Worm (Caenorhabditis elegans) whole organism, young adult: ENCODE measurements around the gene R08F11.4.

Source experiments
- T26A5.8 ChIP-seq: sonication (generic microtip); optimal IDR thresholded peaks from 2 replicates; lab custom pipeline; 2016; ENCODE audit warnings: missing genetic modification characterization, missing compliant biosample characterization
- Y53G8AR.9 ChIP-seq: fragments of 200-800 bp; sonication (Bioruptor generic); conservative IDR thresholded peaks from 2 replicates; pipeline ENCODE4 v1.3.6; 2022; ENCODE audit warnings: missing genetic modification reagents, missing genetic modification characterization, missing compliant biosample characterization
- cebp-2 ChIP-seq: fragments of 200-800 bp; sonication (Bioruptor generic); IDR thresholded peaks from 2 replicates; pipeline ENCODE4 v1.3.6; 2022; ENCODE audit warnings: missing genetic modification characterization, missing compliant biosample characterization
- madf-6 ChIP-seq: fragments of 200-800 bp; sonication (Bioruptor generic); IDR thresholded peaks from 2 replicates; pipeline ENCODE4 v1.3.6; 2022; ENCODE audit warnings: missing genetic modification reagents, missing genetic modification characterization, missing compliant biosample characterization
- nfya-1 ChIP-seq: sonication (generic microtip); optimal IDR thresholded peaks from 2 replicates; lab custom pipeline; 2017; ENCODE audit warnings: antibody characterized with exemption, missing compliant biosample characterization, missing genetic modification characterization, borderline replicate concordance; ENCODE audit not compliant: insufficient read depth
- nhr-90 ChIP-seq: sonication (generic microtip); optimal IDR thresholded peaks from 2 replicates; lab custom pipeline; 2016; ENCODE audit warnings: missing genotype, mild to moderate bottlenecking, missing genetic modification characterization, missing compliant biosample characterization
- pha-4 ChIP-seq: fragments of 150-350 bp; sonication (generic microtip); optimal IDR thresholded peaks from 2 replicates; lab custom pipeline; 2014; ENCODE audit warnings: missing biosample characterization, missing genetic modification reagents, missing genetic modification characterization
- snpc-4 ChIP-seq, 5 experiments: fragments of 150-350 bp in 1 of 5; sonication (generic microtip) in 4 of 5; optimal IDR thresholded peaks; 2 replicates each; lab custom pipeline; 2014 to 2018; ENCODE audit warnings: missing genetic modification characterization in 5 of 5, missing biosample characterization in 3 of 5, antibody characterized with exemption in 2 of 5, mild to moderate bottlenecking in 2 of 5, missing compliant biosample characterization in 2 of 5, missing genotype in 2 of 5, moderate library complexity in 2 of 5, missing genetic modification reagents in 1 of 5
- tlf-1 ChIP-seq: fragments of 200-800 bp; sonication (Bioruptor generic); optimal IDR thresholded peaks from 2 replicates; lab custom pipeline; 2018; ENCODE audit warnings: mild to moderate bottlenecking, missing genetic modification characterization, missing compliant biosample characterization
- unc-130 ChIP-seq: sonication (generic microtip); optimal IDR thresholded peaks from 2 replicates; lab custom pipeline; 2016; ENCODE audit warnings: missing genetic modification reagents, missing genetic modification characterization, missing compliant biosample characterization
- unc-62 ChIP-seq: fragments of 150-350 bp; optimal IDR thresholded peaks from 2 replicates; lab custom pipeline; 2014; ENCODE audit warnings: missing biosample characterization, missing genetic modification reagents, missing genetic modification characterization

ce11 chrV:3832661-3833060 is 27.3 kb upstream of the R08F11.4 start:
- TF ChIP-seq cebp-2 (no peak), tlf-1 (GFP tag; lab: Kevin White, UChicago) (no peak), Y53G8AR.9 (GFP tag; lab: Robert Waterston, UW) (no peak), madf-6 (GFP tag; lab: Robert Waterston, UW) (no peak), T26A5.8 (tag; lab: Kevin White, UChicago) (no peak), snpc-4 (GFP tag; optimal IDR thresholded peaks at IDR 0.05; lab: Kevin White, UChicago) (no peak), snpc-4 (tag; optimal IDR thresholded peaks at IDR 0.05; lab: Kevin White, UChicago) (no peak), unc-130 (no peak), pha-4 (no peak), unc-62 (GFP tag; lab: Kevin White, UChicago) (no peak), nhr-90 (tag; lab: Kevin White, UChicago) (no peak), nfya-1 (no peak)
